Worm (Caenorhabditis elegans): Measurements from ENCODE around the gene R05G6.3.

The R05G6.3 gene

ce11 chrIV:7530226-7531070 lies 14.1 kb downstream of the R05G6.3 start:
- no peak for TF ChIP-seq nfyb-1 (GFP tag; IDR thresholded peaks at IDR 0.05)
- TF ChIP-seq egrh-3 (GFP tag; IDR thresholded peaks at IDR 0.05): no peak
- no peak for TF ChIP-seq madf-8 (GFP tag; conservative IDR thresholded peaks at IDR 0.05)
- no peak for TF ChIP-seq nhr-80 (tag; optimal IDR thresholded peaks at IDR 0.05)

ce11 chrIV:7532360-7532759 lies 16.0 kb downstream of the R05G6.3 start, which contains the start of gene R05G6.1:
TSS of gene R05G6.1 (plus strand) at chrIV:7532660.
- no peak for TF ChIP-seq zim-3 (tag; optimal IDR thresholded peaks at IDR 0.05)
- no peak for TF ChIP-seq lsy-27 (tag; optimal IDR thresholded peaks at IDR 0.05; ENCODE audit: borderline replicate concordance, insufficient read depth)
- TF ChIP-seq aptf-3 (GFP tag; IDR thresholded peaks at IDR 0.05): no peak
- TF ChIP-seq ama-1 (optimal IDR thresholded peaks at IDR 0.05): no peak
- no peak for TF ChIP-seq ama-1 (GFP tag; optimal IDR thresholded peaks at IDR 0.05)
- TF ChIP-seq B0336.3 (GFP tag; IDR thresholded peaks at IDR 0.05): no peak
- TF ChIP-seq D2030.7 (GFP tag; IDR thresholded peaks at IDR 0.05): no peak
- no peak for TF ChIP-seq F37B4.10 (GFP tag; IDR thresholded peaks at IDR 0.05)
- TF ChIP-seq Y67H2A.10 (GFP tag; conservative IDR thresholded peaks at IDR 0.05): no peak
- no peak for TF ChIP-seq Y56A3A.18 (GFP tag; IDR thresholded peaks at IDR 0.05)
- TF ChIP-seq ztf-28 (GFP tag; IDR thresholded peaks at IDR 0.05): no peak
- no peak for TF ChIP-seq snpc-4 (GFP tag; optimal IDR thresholded peaks at IDR 0.05)
- no peak for TF ChIP-seq snpc-4 (tag; optimal IDR thresholded peaks at IDR 0.05)

- TF ChIP-seq somi-1 (GFP tag; optimal IDR thresholded peaks at IDR 0.05) (no peak), ama-1 (optimal IDR thresholded peaks at IDR 0.05) (no peak), ama-1 (GFP tag; optimal IDR thresholded peaks at IDR 0.05) (no peak), Y53F4B.3 (GFP tag; IDR thresholded peaks at IDR 0.05) (no peak), zim-3 (tag; optimal IDR thresholded peaks at IDR 0.05) (no peak)
Observed at ce11 chrIV:7542485-7543001, 26.2 kb downstream of the R05G6.3 start, which contains the start of gene R05G6.10. TSS of gene R05G6.10 (minus strand) at chrIV:7542535.

- TF ChIP-seq ama-1 (optimal IDR thresholded peaks at IDR 0.05) (no peak), ama-1 (GFP tag; optimal IDR thresholded peaks at IDR 0.05) (peak in 1 of 2 experiments; percentile 11), cebp-2 (GFP tag; IDR thresholded peaks at IDR 0.05) (no peak), lag-1 (GFP tag; IDR thresholded peaks at IDR 0.05) (no peak), attf-6 (GFP tag; IDR thresholded peaks at IDR 0.05) (no peak), repo-1 (tag; optimal IDR thresholded peaks at IDR 0.05) (no peak), mel-28 (tag; optimal IDR thresholded peaks at IDR 0.05; ENCODE audit: borderline replicate concordance) (no peak), ccch-3 (GFP tag; optimal IDR thresholded peaks at IDR 0.05) (no peak), let-607 (tag; optimal IDR thresholded peaks at IDR 0.05) (no peak), sptf-2 (GFP tag; optimal IDR thresholded peaks at IDR 0.05) (no peak), him-1 (tag; optimal IDR thresholded peaks at IDR 0.05) (peak; percentile 70), ekl-4 (GFP tag; IDR thresholded peaks at IDR 0.05) (no peak), lir-1 (GFP tag; conservative IDR thresholded peaks at IDR 0.05) (no peak), madf-6 (GFP tag; IDR thresholded peaks at IDR 0.05) (no peak), Y95B8A.8 (GFP tag; IDR thresholded peaks at IDR 0.05) (no peak), lin-40 (tag; optimal IDR thresholded peaks at IDR 0.05) (no peak), hrde-1 (tag; optimal IDR thresholded peaks at IDR 0.05; ENCODE audit: borderline replicate concordance) (peak; percentile 37), dox-1 (GFP tag; IDR thresholded peaks at IDR 0.05) (no peak), madf-10 (tag; optimal IDR thresholded peaks at IDR 0.05) (no peak), ztf-28 (GFP tag; IDR thresholded peaks at IDR 0.05) (no peak), ceh-27 (GFP tag; optimal IDR thresholded peaks at IDR 0.05) (no peak)
Observed at ce11 chrIV:7543662-7544061, 27.3 kb downstream of the R05G6.3 start.
